Worm (Caenorhabditis elegans) whole organism, early embryonic: Measurements from ENCODE around the gene Y66D12A.10.

Experiments used
- B0310.2 ChIP-seq: sonication (generic microtip); optimal IDR thresholded peaks from 2 replicates; lab custom pipeline; 2016; ENCODE audit warnings: mild to moderate bottlenecking, missing genetic modification characterization, missing compliant biosample characterization
- F13C5.2 ChIP-seq: sonication (generic microtip); optimal IDR thresholded peaks from 2 replicates; lab custom pipeline; 2017; ENCODE audit warnings: mild to moderate bottlenecking, missing genetic modification characterization, inconsistent platforms, missing compliant biosample characterization
- aly-1 ChIP-seq: sonication (generic microtip); optimal IDR thresholded peaks from 2 replicates; lab custom pipeline; 2016; ENCODE audit warnings: missing genetic modification characterization, missing compliant biosample characterization
- ama-1 ChIP-seq: fragments of 150-350 bp; optimal IDR thresholded peaks from 2 replicates; lab custom pipeline; 2014
- ceh-13 ChIP-seq: fragments of 200-800 bp; sonication (Bioruptor generic); optimal IDR thresholded peaks from 2 replicates; lab custom pipeline; 2018; ENCODE audit warnings: mild to moderate bottlenecking, missing genetic modification characterization, missing compliant biosample characterization
- ceh-36 ChIP-seq: sonication (generic microtip); optimal IDR thresholded peaks from 2 replicates; lab custom pipeline; 2016; ENCODE audit warnings: missing genetic modification characterization, inconsistent platforms, missing compliant biosample characterization
- ets-7 ChIP-seq: sonication (generic microtip); optimal IDR thresholded peaks from 2 replicates; lab custom pipeline; 2016; ENCODE audit warnings: missing genotype, missing genetic modification characterization, missing compliant biosample characterization
- flt-1 ChIP-seq: fragments of 200-800 bp; sonication (Bioruptor generic); IDR thresholded peaks from 2 replicates; pipeline ENCODE4 v1.3.6; 2022; ENCODE audit warnings: missing genetic modification characterization, missing compliant biosample characterization
- hmbx-1 ChIP-seq: sonication (generic microtip); optimal IDR thresholded peaks from 2 replicates; lab custom pipeline; 2016; ENCODE audit warnings: mild to moderate bottlenecking, missing genetic modification characterization, missing compliant biosample characterization
- hmg-4 ChIP-seq: fragments of 200-800 bp; sonication (Bioruptor generic); optimal IDR thresholded peaks from 2 replicates; lab custom pipeline; 2018; ENCODE audit warnings: mild to moderate bottlenecking, missing genetic modification characterization, missing compliant biosample characterization
- hnd-1 ChIP-seq: sonication (generic microtip); optimal IDR thresholded peaks from 2 replicates; lab custom pipeline; 2016; ENCODE audit warnings: missing genetic modification characterization, missing compliant biosample characterization
- pes-1 ChIP-seq: fragments of 200-800 bp; sonication (Bioruptor generic); IDR thresholded peaks from 2 replicates; pipeline ENCODE4 v1.3.6; 2022; ENCODE audit warnings: missing genetic modification reagents, missing genetic modification characterization, missing compliant biosample characterization
- scrt-1 ChIP-seq: fragments of 200-800 bp; sonication (Bioruptor generic); IDR thresholded peaks from 2 replicates; pipeline ENCODE4 v1.3.6; 2022; ENCODE audit warnings: missing genetic modification characterization, missing compliant biosample characterization
- sea-1 ChIP-seq: fragments of 200-800 bp; sonication (Bioruptor generic); conservative IDR thresholded peaks from 2 replicates; pipeline ENCODE4 v1.3.6; 2022; ENCODE audit warnings: missing genetic modification characterization, missing compliant biosample characterization
- tbx-11 ChIP-seq: fragments of 200-800 bp; sonication (Bioruptor generic); IDR thresholded peaks from 2 replicates; pipeline ENCODE4 v1.3.6; 2022; ENCODE audit warnings: missing genetic modification characterization, missing compliant biosample characterization
- tbx-37 ChIP-seq: fragments of 200-800 bp; sonication (Bioruptor generic); conservative IDR thresholded peaks from 2 replicates; pipeline ENCODE4 v1.3.6; 2022; ENCODE audit warnings: missing genetic modification reagents, missing genetic modification characterization, missing compliant biosample characterization
- tra-4 ChIP-seq: sonication (generic microtip); optimal IDR thresholded peaks from 2 replicates; lab custom pipeline; 2017; ENCODE audit warnings: missing genetic modification characterization, missing compliant biosample characterization

The Y66D12A.10 gene

DNA sequence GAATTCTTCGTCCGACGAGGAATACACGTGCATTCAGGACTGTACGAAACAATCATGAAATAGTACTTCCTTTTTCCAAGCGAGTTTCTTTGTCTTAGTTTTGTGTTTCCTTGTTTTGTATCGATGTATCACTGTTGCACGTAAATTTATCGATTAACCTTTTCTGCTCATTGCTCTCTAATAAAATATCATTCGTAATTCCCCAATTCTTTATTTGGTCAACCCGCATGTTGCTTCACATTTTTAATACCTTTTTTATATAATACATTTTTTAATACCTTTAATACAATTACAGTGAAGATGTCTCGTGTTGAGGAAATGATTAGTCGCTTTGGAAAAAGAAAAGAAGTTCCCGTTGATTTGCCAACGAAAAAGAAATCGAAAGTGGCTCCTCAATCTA lies 42.2 kb downstream of the Y66D12A.10 start, which contains the start of gene Y66D12A.1:
Y66D12A.1 (plus strand) TSS at position 301 of the 400 bp plus-strand sequence.
- no peak for TF ChIP-seq B0310.2 (tag; lab: Kevin White, UChicago)
- TF ChIP-seq hnd-1 = no peak
- no peak for TF ChIP-seq tbx-37 (GFP tag; lab: Robert Waterston, UW)
- TF ChIP-seq tra-4 (tag; lab: Kevin White, UChicago) = no peak
- TF ChIP-seq sea-1 (GFP tag; lab: Robert Waterston, UW) = no peak
- TF ChIP-seq hmg-4 (GFP tag; lab: Kevin White, UChicago) = no peak
- no peak for TF ChIP-seq ets-7 (tag; lab: Kevin White, UChicago)
- no peak for TF ChIP-seq tbx-11
- no peak for TF ChIP-seq flt-1 (GFP tag; lab: Robert Waterston, UW)
- TF ChIP-seq hmbx-1 (tag; lab: Kevin White, UChicago) = no peak
- TF ChIP-seq pes-1 = no peak
- no peak for TF ChIP-seq ama-1 (lab: Kevin White, UChicago)
- TF ChIP-seq F13C5.2 (tag; lab: Kevin White, UChicago) = no peak
- TF ChIP-seq ceh-13 = no peak
- no peak for TF ChIP-seq ceh-36 (tag; lab: Kevin White, UChicago)
- TF ChIP-seq aly-1 = no peak

DNA sequence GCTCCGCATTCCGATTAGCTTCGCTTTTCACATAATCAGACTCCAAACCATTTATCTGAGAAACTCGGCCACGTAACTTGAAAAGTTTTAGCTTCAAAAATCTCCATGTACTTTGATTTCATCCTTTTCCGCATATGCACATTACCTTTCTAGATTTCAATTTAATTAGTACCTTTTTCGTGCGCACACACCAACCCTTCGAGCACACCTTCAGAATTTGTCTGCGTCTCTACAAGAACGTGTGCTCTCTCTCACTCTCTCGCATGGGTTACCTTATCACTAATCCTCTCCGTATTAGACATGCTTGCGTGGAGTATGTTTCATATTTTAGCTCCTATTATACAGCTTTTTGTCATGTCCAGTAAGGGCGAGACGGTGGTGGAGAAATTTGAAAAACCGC lies 43.9 kb downstream of the Y66D12A.10 start, which contains the start of gene Y66D12A.30:
Y66D12A.30 (plus strand) TSS at position 301 of the 400 bp plus-strand sequence.
- TF ChIP-seq flt-1 (GFP tag; lab: Robert Waterston, UW) (no peak), sea-1 (GFP tag; lab: Robert Waterston, UW) (no peak), scrt-1 (GFP tag; lab: Robert Waterston, UW) (no peak), hmg-4 (GFP tag; lab: Kevin White, UChicago) (no peak), ama-1 (lab: Kevin White, UChicago) (no peak), tbx-11 (no peak), pes-1 (no peak), tra-4 (tag; lab: Kevin White, UChicago) (no peak), hnd-1 (no peak), ceh-13 (no peak), ets-7 (tag; lab: Kevin White, UChicago) (no peak), F13C5.2 (tag; lab: Kevin White, UChicago) (no peak), tbx-37 (GFP tag; lab: Robert Waterston, UW) (no peak), hmbx-1 (tag; lab: Kevin White, UChicago) (no peak), aly-1 (no peak), B0310.2 (tag; lab: Kevin White, UChicago) (no peak), ceh-36 (tag; lab: Kevin White, UChicago) (no peak)

DNA sequence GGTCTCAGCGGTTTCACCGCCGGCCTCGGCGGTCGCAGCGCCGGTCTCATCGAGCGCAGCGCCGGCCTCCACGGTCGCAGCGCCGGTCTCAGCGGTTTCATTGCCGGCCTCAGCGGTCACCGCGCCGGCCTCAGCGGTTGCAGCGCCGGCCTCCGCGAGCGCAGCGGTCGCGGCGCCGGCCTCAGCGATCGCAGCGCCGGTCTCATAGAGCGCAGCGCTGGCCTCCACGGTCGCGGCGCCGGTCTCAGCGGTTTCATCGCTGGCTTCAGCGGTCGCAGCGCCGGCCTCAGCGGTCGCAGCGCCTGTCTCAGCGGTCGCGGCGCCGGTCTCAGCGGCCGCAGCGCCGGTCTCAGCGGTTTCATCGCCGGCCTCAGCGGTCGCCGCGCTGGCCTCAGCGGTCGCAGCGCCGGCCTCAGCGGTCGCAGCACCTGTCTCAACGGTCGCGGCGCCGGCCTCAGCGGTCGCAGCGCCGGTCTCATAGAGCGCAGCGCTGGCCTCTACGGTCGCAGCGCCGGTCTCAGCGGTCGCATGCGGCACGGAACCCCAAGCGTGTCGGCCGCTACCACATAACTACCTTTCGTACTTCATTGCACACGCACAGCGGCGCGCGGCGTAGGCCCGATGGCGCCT lies 46.1 kb downstream of the Y66D12A.10 start:
- no peak for TF ChIP-seq flt-1 (GFP tag; lab: Robert Waterston, UW)
- TF ChIP-seq B0310.2 (tag; lab: Kevin White, UChicago) = no peak
- TF ChIP-seq pes-1 = 0 out of 2 replicates have a peak, but pooled peaks have one; percentile 44
- no peak for TF ChIP-seq hnd-1

DNA sequence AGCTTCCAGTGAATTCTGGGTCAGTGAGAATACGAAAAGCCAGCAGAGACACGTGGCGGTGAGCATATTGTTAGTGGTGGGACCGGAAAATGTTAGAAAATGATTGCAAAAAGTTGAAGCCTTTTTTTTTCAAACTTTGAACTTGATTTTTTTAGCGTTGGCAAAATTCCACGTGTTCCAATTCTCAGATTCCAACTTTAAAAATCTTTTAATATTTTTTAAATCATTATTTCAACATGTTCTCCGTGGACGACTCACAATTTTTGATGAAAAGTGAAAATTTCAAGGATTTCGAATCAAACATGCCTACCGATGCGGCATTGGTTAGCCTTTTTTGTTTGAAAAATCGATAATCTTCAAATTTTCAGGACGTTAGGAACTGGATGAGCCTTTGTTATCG lies 46.7 kb downstream of the Y66D12A.10 start, which contains the start of the genes Y66A7A.9 and Y66A7A.4:
Y66A7A.9 (minus strand) TSS at position 101 of the 400 bp plus-strand sequence.
Y66A7A.4 (plus strand) TSS at position 237 of the 400 bp plus-strand sequence.
- TF ChIP-seq B0310.2 (tag; lab: Kevin White, UChicago) = no peak
- TF ChIP-seq flt-1 (GFP tag; lab: Robert Waterston, UW) = no peak
- no peak for TF ChIP-seq tbx-11
- no peak for TF ChIP-seq F13C5.2 (tag; lab: Kevin White, UChicago)
- TF ChIP-seq ceh-13 = no peak
- TF ChIP-seq aly-1 = no peak
- no peak for TF ChIP-seq ama-1 (lab: Kevin White, UChicago)
- TF ChIP-seq pes-1 = no peak
- TF ChIP-seq tra-4 (tag; lab: Kevin White, UChicago) = no peak

DNA sequence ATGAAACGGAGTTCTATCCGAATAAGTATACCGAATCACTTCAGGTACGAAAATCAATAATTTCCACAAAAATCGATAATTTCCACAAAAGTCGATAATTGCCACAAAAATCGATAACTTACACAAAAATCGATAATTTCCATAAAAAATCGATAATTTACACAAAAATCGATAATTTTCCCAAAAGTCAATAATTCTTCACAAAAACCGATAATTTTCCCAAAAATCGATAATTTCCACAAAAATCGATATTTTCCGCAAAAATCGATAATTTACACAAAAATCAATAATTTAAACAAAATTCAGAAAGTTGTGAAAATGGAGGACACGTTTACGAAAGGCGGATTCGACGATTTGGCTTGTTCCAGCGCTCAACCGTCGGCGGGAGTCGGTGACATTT lies 49.2 kb downstream of the Y66D12A.10 start:
- no peak for TF ChIP-seq ama-1 (lab: Kevin White, UChicago)
- TF ChIP-seq hmbx-1 (tag; lab: Kevin White, UChicago) = no peak
- no peak for TF ChIP-seq hnd-1
- no peak for TF ChIP-seq F13C5.2 (tag; lab: Kevin White, UChicago)
- no peak for TF ChIP-seq tra-4 (tag; lab: Kevin White, UChicago)
- TF ChIP-seq tbx-37 (GFP tag; lab: Robert Waterston, UW) = no peak
- no peak for TF ChIP-seq ceh-36 (tag; lab: Kevin White, UChicago)
- TF ChIP-seq scrt-1 (GFP tag; lab: Robert Waterston, UW) = no peak
- TF ChIP-seq aly-1 = no peak
- no peak for TF ChIP-seq tbx-11
- TF ChIP-seq sea-1 (GFP tag; lab: Robert Waterston, UW) = no peak
- TF ChIP-seq pes-1 = no peak
- TF ChIP-seq flt-1 (GFP tag; lab: Robert Waterston, UW) = no peak
- TF ChIP-seq B0310.2 (tag; lab: Kevin White, UChicago) = no peak
- TF ChIP-seq ceh-13 = no peak

DNA sequence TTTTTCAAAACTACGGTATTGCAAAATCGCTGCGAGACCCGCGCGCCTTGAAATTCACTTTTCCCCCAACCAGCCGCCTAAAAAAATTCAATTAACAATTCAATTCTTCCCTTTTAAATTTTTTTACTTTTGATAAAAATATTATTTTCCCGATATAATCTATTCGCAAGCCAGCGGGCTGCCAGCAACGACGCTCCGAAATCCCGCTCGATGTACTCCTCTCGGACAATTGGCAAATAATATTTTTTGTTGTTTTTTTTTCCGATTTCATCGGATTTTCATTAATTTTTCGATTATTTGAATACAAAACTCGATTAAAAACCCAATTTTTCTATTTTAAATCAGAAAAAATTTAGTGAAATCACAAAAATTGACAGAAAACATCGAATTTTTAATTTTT lies 50.1 kb downstream of the Y66D12A.10 start:
- no peak for TF ChIP-seq pes-1
- no peak for TF ChIP-seq scrt-1 (GFP tag; lab: Robert Waterston, UW)
- TF ChIP-seq ama-1 (lab: Kevin White, UChicago) = no peak
- TF ChIP-seq F13C5.2 (tag; lab: Kevin White, UChicago) = no peak
- TF ChIP-seq tbx-11 = no peak

DNA sequence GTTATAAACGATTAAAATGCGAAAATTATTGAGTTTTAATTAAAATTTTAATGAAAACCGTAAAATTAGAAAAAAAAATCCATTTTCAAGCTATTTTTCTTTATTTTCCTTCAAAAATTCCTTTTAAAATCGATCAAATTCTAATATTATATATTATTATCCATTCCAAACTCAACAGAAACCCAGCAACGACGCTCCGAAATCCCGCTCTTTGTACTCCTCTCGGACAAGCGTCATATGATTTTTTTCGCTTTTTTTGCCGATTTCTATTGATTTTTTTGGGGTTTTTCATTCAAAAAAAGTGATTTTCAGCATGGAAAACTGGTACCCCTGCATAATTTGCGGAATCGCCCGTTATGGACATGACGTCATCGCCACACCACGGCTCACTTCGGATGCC lies 50.8 kb downstream of the Y66D12A.10 start, which contains the start of gene ceh-91:
ceh-91 (plus strand) TSS at position 301 of the 400 bp plus-strand sequence.
- TF ChIP-seq hnd-1 (no peak), F13C5.2 (tag; lab: Kevin White, UChicago) (no peak), ama-1 (lab: Kevin White, UChicago) (no peak), ets-7 (tag; lab: Kevin White, UChicago) (no peak), tra-4 (tag; lab: Kevin White, UChicago) (no peak), pes-1 (no peak), tbx-11 (no peak)
